Worm (Caenorhabditis elegans) whole organism, L2 larva: ENCODE data around the gene set-6.

Experiments used
- C34F6.9 ChIP-seq: fragments of 150-350 bp; optimal IDR thresholded peaks from 2 replicates; lab custom pipeline; 2014; ENCODE audit warnings: missing biosample characterization, missing genetic modification characterization
- F13H6.1 ChIP-seq: sonication (generic microtip); optimal IDR thresholded peaks from 2 replicates; lab custom pipeline; 2016; ENCODE audit warnings: missing genetic modification characterization, missing compliant biosample characterization
- ZK546.5 ChIP-seq: sonication (generic microtip); optimal IDR thresholded peaks from 2 replicates; lab custom pipeline; 2017; ENCODE audit warnings: missing biosample characterization, missing genetic modification characterization
- aly-2 ChIP-seq: fragments of 150-350 bp; optimal IDR thresholded peaks from 2 replicates; lab custom pipeline; 2014; ENCODE audit warnings: missing biosample characterization, missing genetic modification characterization
- ama-1 ChIP-seq: fragments of 150-350 bp; optimal IDR thresholded peaks from 2 replicates; lab custom pipeline; 2018; ENCODE audit warnings: inconsistent platforms
- ceh-16 ChIP-seq: fragments of 150-350 bp; optimal IDR thresholded peaks from 2 replicates; lab custom pipeline; 2014; ENCODE audit warnings: missing biosample characterization, missing genetic modification characterization
- ceh-82 ChIP-seq: fragments of 150-350 bp; optimal IDR thresholded peaks from 2 replicates; lab custom pipeline; 2014; ENCODE audit warnings: missing biosample characterization, missing genetic modification characterization
- crh-2 ChIP-seq: sonication (generic microtip); optimal IDR thresholded peaks from 2 replicates; lab custom pipeline; 2017; ENCODE audit warnings: missing biosample characterization, missing genetic modification characterization
- egl-27 ChIP-seq: sonication (generic microtip); optimal IDR thresholded peaks from 3 replicates; lab custom pipeline; 2017; ENCODE audit warnings: missing biosample characterization, missing genetic modification reagents, missing genetic modification characterization
- elt-1 ChIP-seq: fragments of 150-350 bp; optimal IDR thresholded peaks from 2 replicates; lab custom pipeline; 2014; ENCODE audit warnings: missing biosample characterization, missing genetic modification characterization
- elt-3 ChIP-seq: sonication (generic microtip); optimal IDR thresholded peaks from 2 replicates; lab custom pipeline; 2017; ENCODE audit warnings: missing biosample characterization, missing genetic modification characterization
- fos-1 ChIP-seq: fragments of 150-350 bp; optimal IDR thresholded peaks from 2 replicates; lab custom pipeline; 2014; ENCODE audit warnings: missing biosample characterization, missing genetic modification characterization
- gmeb-1 ChIP-seq: fragments of 150-350 bp; optimal IDR thresholded peaks from 2 replicates; lab custom pipeline; 2014; ENCODE audit warnings: missing biosample characterization, missing genetic modification characterization
- lin-11 ChIP-seq: fragments of 150-350 bp; sonication (generic microtip); optimal IDR thresholded peaks from 2 replicates; lab custom pipeline; 2014; ENCODE audit warnings: missing biosample characterization, missing genetic modification characterization, inconsistent platforms, mixed read lengths
- lin-13 ChIP-seq: fragments of 150-350 bp; optimal IDR thresholded peaks from 2 replicates; lab custom pipeline; 2014; ENCODE audit warnings: missing biosample characterization, missing genetic modification reagents, missing genetic modification characterization
- lin-39 ChIP-seq: fragments of 150-350 bp; optimal IDR thresholded peaks from 2 replicates; lab custom pipeline; 2014; ENCODE audit warnings: missing biosample characterization, missing genetic modification reagents, missing genetic modification characterization
- lsy-2 ChIP-seq, 2 experiments: fragments of 150-350 bp in 1 of 2; sonication (generic microtip) in 1 of 2; optimal IDR thresholded peaks; 2 replicates each; lab custom pipeline; 2014 to 2017; ENCODE audit warnings: missing biosample characterization in 2 of 2, missing genetic modification characterization in 2 of 2
- mab-5 ChIP-seq: fragments of 150-350 bp; optimal IDR thresholded peaks from 2 replicates; lab custom pipeline; 2014; ENCODE audit warnings: missing biosample characterization, missing genetic modification characterization
- mbf-1 ChIP-seq: sonication (generic microtip); optimal IDR thresholded peaks from 2 replicates; lab custom pipeline; 2017; ENCODE audit warnings: missing biosample characterization, missing genetic modification characterization
- mdl-1 ChIP-seq, 2 experiments: fragments of 150-350 bp in 1 of 2; sonication (generic microtip) in 1 of 2; optimal IDR thresholded peaks; 2 replicates each; lab custom pipeline; 2017; ENCODE audit warnings: missing biosample characterization in 2 of 2, missing genetic modification characterization in 2 of 2
- nhr-10 ChIP-seq: sonication (generic microtip); optimal IDR thresholded peaks from 2 replicates; lab custom pipeline; 2017; ENCODE audit warnings: missing biosample characterization, missing genetic modification characterization
- nhr-11 ChIP-seq: fragments of 150-350 bp; optimal IDR thresholded peaks from 2 replicates; lab custom pipeline; 2014; ENCODE audit warnings: missing biosample characterization, missing genetic modification characterization
- nhr-129 ChIP-seq: fragments of 150-350 bp; optimal IDR thresholded peaks from 2 replicates; lab custom pipeline; 2014; ENCODE audit warnings: missing biosample characterization, missing genetic modification characterization
- nhr-25 ChIP-seq: fragments of 150-350 bp; sonication (generic microtip); optimal IDR thresholded peaks from 3 replicates; lab custom pipeline; 2014; ENCODE audit warnings: missing biosample characterization, missing genetic modification characterization
- nhr-6 ChIP-seq: fragments of 150-350 bp; optimal IDR thresholded peaks from 2 replicates; lab custom pipeline; 2014; ENCODE audit warnings: missing biosample characterization, missing genetic modification characterization
- peb-1 ChIP-seq: fragments of 150-350 bp; optimal IDR thresholded peaks from 2 replicates; lab custom pipeline; 2014; ENCODE audit warnings: missing biosample characterization, missing genetic modification characterization
- sma-3 ChIP-seq: sonication (generic microtip); optimal IDR thresholded peaks from 2 replicates; lab custom pipeline; 2016; ENCODE audit warnings: missing genetic modification reagents, missing genetic modification characterization, missing compliant biosample characterization
- sma-9 ChIP-seq, 2 experiments: fragments of 150-350 bp in 1 of 2; sonication (generic microtip) in 1 of 2; optimal IDR thresholded peaks; 2 replicates each; lab custom pipeline; 2014 to 2016; ENCODE audit warnings: missing genetic modification characterization in 2 of 2, mild to moderate bottlenecking in 1 of 2, missing biosample characterization in 1 of 2, missing compliant biosample characterization in 1 of 2, missing genetic modification reagents in 1 of 2, moderate library complexity in 1 of 2
- unc-55 ChIP-seq: fragments of 150-350 bp; sonication (generic microtip); optimal IDR thresholded peaks from 3 replicates; lab custom pipeline; 2014; ENCODE audit warnings: missing biosample characterization, missing genetic modification reagents, missing genetic modification characterization
- unc-62 ChIP-seq: fragments of 150-350 bp; optimal IDR thresholded peaks from 2 replicates; lab custom pipeline; 2014; ENCODE audit warnings: missing biosample characterization, missing genetic modification reagents, missing genetic modification characterization
- zag-1 ChIP-seq: fragments of 150-350 bp; optimal IDR thresholded peaks from 2 replicates; lab custom pipeline; 2014; ENCODE audit warnings: missing biosample characterization, missing genetic modification characterization
- ztf-1 ChIP-seq: fragments of 200-800 bp; sonication (Bioruptor generic); conservative IDR thresholded peaks from 2 replicates; pipeline ENCODE4 v1.3.6; 2022; ENCODE audit warnings: missing genetic modification characterization, missing compliant biosample characterization
- ztf-11 ChIP-seq: sonication (generic microtip); optimal IDR thresholded peaks from 2 replicates; lab custom pipeline; 2017; ENCODE audit warnings: missing biosample characterization, missing genetic modification characterization
- ztf-4 ChIP-seq: fragments of 150-350 bp; optimal IDR thresholded peaks from 2 replicates; lab custom pipeline; 2014; ENCODE audit warnings: missing biosample characterization, missing genetic modification characterization

Gene set-6

DNA sequence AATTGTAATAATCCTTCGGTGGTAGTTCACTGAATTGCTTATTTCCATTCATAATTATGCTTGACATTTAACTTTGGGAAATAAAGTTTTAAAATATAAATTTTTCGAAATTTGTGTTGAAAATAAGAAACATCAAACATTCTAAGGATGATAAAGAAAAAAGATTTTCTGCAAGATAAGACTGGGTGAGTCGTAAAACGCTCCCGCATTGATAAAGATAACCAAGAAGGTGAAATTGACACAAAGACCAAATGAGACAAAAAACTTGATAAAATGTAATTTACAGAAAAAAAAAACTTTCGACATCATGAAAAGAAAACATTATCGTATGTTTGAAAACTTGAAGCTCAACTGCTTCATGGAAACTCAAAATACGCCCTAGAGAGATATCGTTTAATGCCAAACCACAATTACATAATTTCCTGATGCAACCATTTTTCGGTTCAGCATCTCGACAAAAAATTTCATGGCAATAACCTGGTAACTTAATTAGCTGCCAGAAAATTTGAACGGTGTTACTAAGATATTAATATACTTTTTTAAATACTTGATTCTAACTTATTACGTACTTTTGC, 6.4 kb downstream of the set-6 start:
- TF ChIP-seq mdl-1 (tag; optimal IDR thresholded peaks at IDR 0.05; lab: Kevin White, UChicago) = peak in 1 of 2 experiments; percentile 13
- TF ChIP-seq ztf-11 (tag; lab: Kevin White, UChicago) = no peak
- TF ChIP-seq fos-1 = peak; percentile 86
- no peak for TF ChIP-seq mab-5 (tag; lab: Kevin White, UChicago)
- TF ChIP-seq sma-3 (GFP tag; lab: Kevin White, UChicago) = peak; percentile 21
- TF ChIP-seq ama-1 = no peak
- TF ChIP-seq crh-2 = peak; percentile 59
- peak; percentile 25 for TF ChIP-seq sma-9 (GFP tag; optimal IDR thresholded peaks at IDR 0.05; lab: Kevin White, UChicago)
- TF ChIP-seq sma-9 (tag; optimal IDR thresholded peaks at IDR 0.05; lab: Kevin White, UChicago) = no peak
- TF ChIP-seq, all 48 proteins: peak for 5

DNA sequence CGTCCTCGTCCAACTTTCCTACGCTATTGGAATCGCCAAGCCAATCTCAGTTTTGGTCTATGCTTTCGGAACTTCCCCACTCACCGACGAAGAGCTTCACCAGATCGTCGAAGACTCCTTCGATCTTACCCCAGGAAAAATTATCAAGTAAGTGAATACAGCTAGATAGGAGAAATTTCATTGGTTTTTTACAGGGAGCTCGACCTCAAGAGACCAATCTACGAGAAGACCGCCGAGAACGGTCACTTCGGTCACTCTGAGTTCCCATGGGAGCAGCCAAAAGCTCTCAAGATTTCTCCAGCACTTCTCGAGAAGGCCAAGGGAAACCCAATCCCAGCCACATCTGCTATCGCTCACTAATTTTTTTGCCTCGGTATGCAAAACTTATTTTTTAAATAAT, 7.4 kb downstream of the set-6 start:
- TF ChIP-seq nhr-10 (no peak), elt-1 (tag; lab: Kevin White, UChicago) (no peak), nhr-25 (no peak), ZK546.5 (tag; lab: Kevin White, UChicago) (no peak), nhr-6 (no peak), lsy-2 (tag; optimal IDR thresholded peaks at IDR 0.05; lab: Kevin White, UChicago) (no peak), sma-9 (GFP tag; optimal IDR thresholded peaks at IDR 0.05; lab: Kevin White, UChicago) (no peak), sma-9 (tag; optimal IDR thresholded peaks at IDR 0.05; lab: Kevin White, UChicago) (no peak), mab-5 (tag; lab: Kevin White, UChicago) (no peak), ceh-82 (tag; lab: Kevin White, UChicago) (no peak), lin-11 (no peak), C34F6.9 (no peak), gmeb-1 (tag; lab: Kevin White, UChicago) (no peak), nhr-129 (tag; lab: Kevin White, UChicago) (no peak), crh-2 (no peak), elt-3 (tag; lab: Kevin White, UChicago) (no peak), aly-2 (no peak), zag-1 (tag; lab: Kevin White, UChicago) (no peak), egl-27 (tag; lab: Kevin White, UChicago) (no peak), lin-39 (tag; lab: Kevin White, UChicago) (no peak)

DNA sequence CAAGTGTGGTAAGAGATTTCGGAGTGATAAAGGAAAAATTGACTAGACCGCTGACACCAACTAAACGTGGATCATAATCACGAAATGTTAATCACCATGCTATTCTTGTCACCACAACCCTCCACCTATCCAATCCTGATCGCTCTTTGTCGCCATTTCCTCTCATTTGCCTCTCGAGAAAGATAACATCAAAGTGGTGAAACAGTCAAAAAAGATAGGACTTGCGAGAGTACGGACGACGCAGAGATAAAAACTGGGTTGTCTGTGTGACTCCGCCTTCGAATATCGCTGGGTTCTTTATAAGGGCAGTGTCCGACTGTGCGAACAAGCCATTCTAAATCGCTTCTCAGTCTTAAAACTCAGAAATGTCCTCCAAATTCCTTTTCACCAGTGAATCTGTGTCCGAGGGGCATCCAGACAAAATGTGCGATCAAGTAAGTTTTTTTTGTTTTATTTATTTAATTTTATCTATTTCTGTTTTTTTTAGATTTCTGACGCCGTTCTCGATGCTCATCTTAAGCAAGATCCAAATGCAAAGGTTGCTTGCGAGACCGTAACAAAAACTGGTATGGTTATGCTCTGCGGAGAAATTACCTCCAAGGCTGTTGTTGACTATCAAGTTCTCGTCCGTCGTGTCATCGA, 8.7 kb downstream of the set-6 start, which contains the start of gene sams-1:
Gene sams-1 (plus strand): TSS at position 300 of the 642 bp plus-strand sequence.
- TF ChIP-seq nhr-25 (peak; percentile 19), nhr-11 (tag; lab: Kevin White, UChicago) (no peak), egl-27 (tag; lab: Kevin White, UChicago) (peak; percentile 10), ceh-16 (tag; lab: Kevin White, UChicago) (peak; percentile 37), ama-1 (peak; percentile 46), sma-9 (GFP tag; optimal IDR thresholded peaks at IDR 0.05; lab: Kevin White, UChicago) (peak; percentile 68), sma-9 (tag; optimal IDR thresholded peaks at IDR 0.05; lab: Kevin White, UChicago) (no peak), ztf-4 (tag; lab: Kevin White, UChicago) (no peak), mdl-1 (tag; optimal IDR thresholded peaks at IDR 0.05; lab: Kevin White, UChicago) (peak in 1 of 2 experiments; percentile 2), nhr-129 (tag; lab: Kevin White, UChicago) (peak; percentile 23), fos-1 (peak; percentile 71)

DNA sequence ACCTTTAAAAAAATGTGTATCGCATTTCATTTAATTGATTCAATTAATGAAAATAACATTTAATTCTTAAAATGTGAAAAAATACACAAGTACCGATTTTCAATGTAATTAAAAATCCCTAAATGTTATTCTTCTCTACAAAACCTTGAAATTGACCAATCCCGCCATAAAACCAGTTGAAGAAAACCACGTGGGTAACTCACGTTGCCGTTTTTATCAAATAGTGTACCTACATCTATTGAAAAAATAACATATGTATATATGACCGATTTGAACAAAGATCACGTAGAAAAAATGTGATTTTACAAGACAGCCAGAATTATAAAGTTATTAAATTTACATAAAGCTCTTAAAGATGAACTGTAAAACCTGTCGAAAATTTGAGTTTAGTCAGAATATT, 9.3 kb downstream of the set-6 start:
- peak; percentile 39 for TF ChIP-seq nhr-25
- TF ChIP-seq sma-3 (GFP tag; lab: Kevin White, UChicago) = peak; percentile 20
- TF ChIP-seq ceh-16 (tag; lab: Kevin White, UChicago) = no peak
- TF ChIP-seq sma-9 (GFP tag; optimal IDR thresholded peaks at IDR 0.05; lab: Kevin White, UChicago) = peak; percentile 79
- TF ChIP-seq sma-9 (tag; optimal IDR thresholded peaks at IDR 0.05; lab: Kevin White, UChicago) = no peak
- no peak for TF ChIP-seq ztf-4 (tag; lab: Kevin White, UChicago)
- TF ChIP-seq ama-1 = no peak
- no peak for TF ChIP-seq mbf-1 (tag; lab: Kevin White, UChicago)
- TF ChIP-seq unc-55 = no peak

DNA sequence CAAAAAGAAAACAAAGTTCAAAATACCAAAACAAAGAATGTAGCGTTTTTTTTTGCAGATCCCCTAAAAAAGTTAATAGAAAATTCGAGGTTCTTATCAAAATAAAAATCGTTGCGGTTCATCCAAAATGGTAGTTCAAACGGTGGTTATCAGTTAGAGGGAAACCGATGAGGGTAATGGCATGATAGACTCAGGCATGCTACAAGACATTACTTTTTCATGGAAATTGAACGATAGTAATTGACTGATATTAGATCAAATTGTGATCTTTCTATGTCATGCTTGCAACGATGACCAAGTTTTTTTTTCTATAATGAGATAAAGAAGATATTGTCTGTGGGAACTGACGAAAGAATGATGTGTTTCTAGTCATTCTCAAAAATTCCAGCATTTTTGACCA, 9.9 kb downstream of the set-6 start:
- TF ChIP-seq crh-2 = no peak
- no peak for TF ChIP-seq lin-13
- no peak for TF ChIP-seq nhr-11 (tag; lab: Kevin White, UChicago)
- TF ChIP-seq elt-1 (tag; lab: Kevin White, UChicago) = no peak
- no peak for TF ChIP-seq ztf-1
- TF ChIP-seq elt-3 (tag; lab: Kevin White, UChicago) = no peak
- no peak for TF ChIP-seq unc-62 (GFP tag; lab: Kevin White, UChicago)
- no peak for TF ChIP-seq peb-1
- peak; percentile 82 for TF ChIP-seq fos-1
- no peak for TF ChIP-seq gmeb-1 (tag; lab: Kevin White, UChicago)
- TF ChIP-seq F13H6.1 (tag; lab: Kevin White, UChicago) = no peak
- TF ChIP-seq sma-9 (GFP tag; optimal IDR thresholded peaks at IDR 0.05; lab: Kevin White, UChicago) = peak; percentile 73
- no peak for TF ChIP-seq sma-9 (tag; optimal IDR thresholded peaks at IDR 0.05; lab: Kevin White, UChicago)
- no peak for TF ChIP-seq egl-27 (tag; lab: Kevin White, UChicago)
- no peak for TF ChIP-seq lin-39 (tag; lab: Kevin White, UChicago)
- TF ChIP-seq, all 48 proteins: peak for 2
